Worm (Caenorhabditis elegans): ENCODE measurements around the gene F36H5.9.

F36H5.9 gene

DNA sequence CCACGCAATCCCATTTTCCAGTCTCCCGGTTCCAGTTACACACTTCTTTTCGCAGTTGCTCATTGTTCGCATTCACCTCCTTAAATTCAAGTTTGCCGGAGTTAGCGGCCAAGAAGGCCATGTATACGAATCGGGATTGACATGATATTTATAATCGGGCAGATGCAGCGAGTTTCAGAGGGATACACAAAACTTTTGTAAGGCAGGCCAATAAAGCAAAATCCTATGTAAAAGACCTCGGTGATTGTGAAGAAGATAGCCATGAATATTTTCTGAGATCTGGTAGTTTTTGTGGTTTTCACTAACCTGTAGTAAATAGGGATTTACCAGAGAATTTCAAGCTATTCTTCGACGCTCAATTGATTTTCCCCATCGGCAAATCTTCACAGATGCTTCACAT is 13.8 kb upstream of the F36H5.9 start:
- no peak for TF ChIP-seq tbx-37 (GFP tag; conservative IDR thresholded peaks at IDR 0.05)

DNA sequence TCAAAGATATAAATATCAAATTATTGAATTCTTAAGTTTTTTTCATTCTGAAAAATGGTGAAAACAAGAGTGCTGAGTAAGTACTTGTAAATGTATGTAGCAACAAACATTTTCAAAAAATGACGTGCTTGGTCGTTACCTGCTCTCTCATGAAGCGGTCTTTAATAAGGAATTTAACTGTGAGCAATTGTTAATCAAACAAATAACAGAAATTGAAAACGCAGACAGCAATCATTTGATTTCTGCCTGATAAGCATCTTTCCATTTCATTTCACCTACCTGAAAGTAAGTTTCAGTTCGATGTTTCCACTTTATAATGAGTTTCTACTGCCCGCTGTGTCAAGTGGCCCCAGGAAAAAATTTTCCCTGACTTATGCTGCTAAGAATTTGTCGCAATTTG is 10.2 kb upstream of the F36H5.9 start, which contains the start of gene math-28:
TSS of gene math-28 (plus strand) at position 301 of the 400 bp plus-strand sequence.
- TF ChIP-seq tbx-37 (GFP tag; conservative IDR thresholded peaks at IDR 0.05) (no peak), ama-1 (optimal IDR thresholded peaks at IDR 0.05) (no peak), flt-1 (GFP tag; IDR thresholded peaks at IDR 0.05) (no peak), ceh-13 (GFP tag; optimal IDR thresholded peaks at IDR 0.05) (no peak), hmbx-1 (tag; optimal IDR thresholded peaks at IDR 0.05) (no peak), ets-7 (tag; optimal IDR thresholded peaks at IDR 0.05) (no peak), aly-1 (tag; optimal IDR thresholded peaks at IDR 0.05) (no peak), pes-1 (GFP tag; IDR thresholded peaks at IDR 0.05) (no peak), scrt-1 (GFP tag; IDR thresholded peaks at IDR 0.05) (no peak)

DNA sequence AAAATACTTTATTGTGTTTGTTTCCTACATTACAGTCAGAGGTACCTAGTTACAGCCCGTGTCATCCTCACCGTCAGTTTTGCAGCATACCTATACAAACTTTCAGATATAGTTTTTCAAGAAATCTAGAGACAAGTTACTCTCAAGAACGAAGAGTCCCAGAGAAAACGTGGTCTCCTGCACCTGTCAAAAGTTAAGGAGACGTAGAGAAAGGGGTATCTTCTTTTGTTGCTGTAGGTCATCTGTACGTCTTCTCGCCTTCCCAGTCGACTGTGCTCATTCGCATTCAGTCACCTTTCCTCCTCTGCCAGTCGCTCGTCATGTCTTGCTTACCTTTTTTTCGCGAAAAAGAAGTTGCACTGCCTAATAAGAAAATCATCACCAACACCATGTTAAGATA is 8.7 kb upstream of the F36H5.9 start, which contains the start of gene F36H5.4:
TSS of gene F36H5.4 (plus strand) at position 301 of the 400 bp plus-strand sequence.
- TF ChIP-seq flt-1 (GFP tag; IDR thresholded peaks at IDR 0.05) (no peak), ama-1 (optimal IDR thresholded peaks at IDR 0.05) (no peak), tra-4 (tag; optimal IDR thresholded peaks at IDR 0.05) (no peak), F13C5.2 (tag; optimal IDR thresholded peaks at IDR 0.05) (no peak), tbx-37 (GFP tag; conservative IDR thresholded peaks at IDR 0.05) (no peak), pes-1 (GFP tag; IDR thresholded peaks at IDR 0.05) (no peak), hmg-4 (GFP tag; optimal IDR thresholded peaks at IDR 0.05) (no peak), hmbx-1 (tag; optimal IDR thresholded peaks at IDR 0.05) (no peak), ets-7 (tag; optimal IDR thresholded peaks at IDR 0.05) (no peak), aly-1 (tag; optimal IDR thresholded peaks at IDR 0.05) (no peak), hnd-1 (tag; optimal IDR thresholded peaks at IDR 0.05) (no peak), sea-1 (GFP tag; conservative IDR thresholded peaks at IDR 0.05) (no peak), B0310.2 (tag; optimal IDR thresholded peaks at IDR 0.05) (no peak), scrt-1 (GFP tag; IDR thresholded peaks at IDR 0.05) (no peak), ceh-36 (tag; optimal IDR thresholded peaks at IDR 0.05) (no peak), ceh-13 (GFP tag; optimal IDR thresholded peaks at IDR 0.05) (no peak), tbx-11 (GFP tag; IDR thresholded peaks at IDR 0.05) (no peak)

DNA sequence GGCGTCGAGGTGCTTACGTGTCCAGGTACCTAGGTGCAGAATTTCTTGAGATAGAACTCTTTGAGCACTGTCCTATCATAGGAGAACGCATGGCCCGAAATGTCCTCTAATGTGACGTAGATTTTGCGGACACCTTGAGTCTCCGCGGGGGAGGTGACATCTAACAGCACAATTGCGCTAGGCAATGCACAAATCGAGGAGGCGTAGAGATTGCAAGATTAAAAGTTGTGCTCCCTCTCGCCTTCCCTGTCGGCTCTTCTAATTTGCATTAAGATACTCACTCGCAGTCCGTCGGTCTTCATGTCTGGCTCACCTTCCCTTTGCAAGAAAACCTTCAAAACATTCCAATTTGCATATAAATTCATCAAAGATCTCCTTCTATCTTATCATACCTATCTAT is 6.7 kb upstream of the F36H5.9 start, which contains the start of gene F36H5.18:
TSS of gene F36H5.18 (plus strand) at position 301 of the 400 bp plus-strand sequence.
- TF ChIP-seq tra-4 (tag; optimal IDR thresholded peaks at IDR 0.05) (no peak), tbx-37 (GFP tag; conservative IDR thresholded peaks at IDR 0.05) (no peak), F13C5.2 (tag; optimal IDR thresholded peaks at IDR 0.05) (no peak), hmbx-1 (tag; optimal IDR thresholded peaks at IDR 0.05) (no peak), hnd-1 (tag; optimal IDR thresholded peaks at IDR 0.05) (no peak)

DNA sequence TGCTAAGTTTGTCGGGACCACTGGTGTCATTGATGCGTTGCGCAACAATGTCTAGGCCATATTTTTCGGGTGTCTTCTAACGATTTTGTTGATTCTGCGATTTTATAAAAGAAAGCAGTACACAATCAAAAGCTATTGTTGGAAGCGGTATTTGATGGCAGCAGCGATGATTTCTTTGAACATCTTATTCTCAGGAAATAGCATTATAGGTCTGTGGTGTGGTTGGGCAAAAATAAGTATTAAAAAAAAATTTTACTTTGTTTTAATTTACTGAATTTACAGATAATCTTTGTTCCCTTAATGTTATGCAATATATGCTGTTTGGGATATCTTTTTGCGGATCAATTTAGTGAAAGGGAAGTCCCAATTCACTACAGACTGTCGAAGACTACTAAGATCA is 4.1 kb upstream of the F36H5.9 start, which contains the start of gene F36H5.10:
TSS of gene F36H5.10 (plus strand) at position 301 of the 400 bp plus-strand sequence.
- TF ChIP-seq pes-1 (GFP tag; IDR thresholded peaks at IDR 0.05) (no peak), tbx-37 (GFP tag; conservative IDR thresholded peaks at IDR 0.05) (no peak), ceh-36 (tag; optimal IDR thresholded peaks at IDR 0.05) (no peak), ets-7 (tag; optimal IDR thresholded peaks at IDR 0.05) (no peak), sea-1 (GFP tag; conservative IDR thresholded peaks at IDR 0.05) (no peak), tbx-11 (GFP tag; IDR thresholded peaks at IDR 0.05) (no peak), ceh-13 (GFP tag; optimal IDR thresholded peaks at IDR 0.05) (no peak), scrt-1 (GFP tag; IDR thresholded peaks at IDR 0.05) (no peak), F13C5.2 (tag; optimal IDR thresholded peaks at IDR 0.05) (no peak), ama-1 (optimal IDR thresholded peaks at IDR 0.05) (no peak), aly-1 (tag; optimal IDR thresholded peaks at IDR 0.05) (no peak), flt-1 (GFP tag; IDR thresholded peaks at IDR 0.05) (no peak), hmg-4 (GFP tag; optimal IDR thresholded peaks at IDR 0.05) (no peak), tra-4 (tag; optimal IDR thresholded peaks at IDR 0.05) (no peak), hnd-1 (tag; optimal IDR thresholded peaks at IDR 0.05) (no peak), hmbx-1 (tag; optimal IDR thresholded peaks at IDR 0.05) (no peak), B0310.2 (tag; optimal IDR thresholded peaks at IDR 0.05) (no peak)

DNA sequence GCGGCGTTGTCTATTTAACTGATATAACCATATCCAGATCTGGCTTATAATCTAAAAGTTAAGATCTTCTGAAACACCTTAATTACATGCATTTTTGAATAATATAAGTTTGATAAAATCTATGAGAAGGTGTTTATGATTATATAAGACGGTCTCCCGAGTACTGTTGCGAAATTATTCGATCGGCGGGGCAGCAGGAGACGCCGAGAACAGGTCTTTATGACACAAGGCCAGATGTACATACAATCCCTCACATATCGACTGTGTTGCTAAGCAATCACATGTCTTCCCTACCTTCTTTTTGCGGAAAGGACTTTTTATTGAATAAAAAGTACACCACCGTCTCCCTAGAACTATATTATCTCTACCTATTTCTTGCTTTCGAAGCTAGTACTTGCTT is 3.7 kb upstream of the F36H5.9 start, which contains the start of gene fbxb-53:
TSS of gene fbxb-53 (plus strand) at position 301 of the 400 bp plus-strand sequence.
- TF ChIP-seq hnd-1 (tag; optimal IDR thresholded peaks at IDR 0.05) (no peak), tbx-37 (GFP tag; conservative IDR thresholded peaks at IDR 0.05) (no peak), ceh-36 (tag; optimal IDR thresholded peaks at IDR 0.05) (no peak), B0310.2 (tag; optimal IDR thresholded peaks at IDR 0.05) (no peak), F13C5.2 (tag; optimal IDR thresholded peaks at IDR 0.05) (no peak), aly-1 (tag; optimal IDR thresholded peaks at IDR 0.05) (no peak)

DNA sequence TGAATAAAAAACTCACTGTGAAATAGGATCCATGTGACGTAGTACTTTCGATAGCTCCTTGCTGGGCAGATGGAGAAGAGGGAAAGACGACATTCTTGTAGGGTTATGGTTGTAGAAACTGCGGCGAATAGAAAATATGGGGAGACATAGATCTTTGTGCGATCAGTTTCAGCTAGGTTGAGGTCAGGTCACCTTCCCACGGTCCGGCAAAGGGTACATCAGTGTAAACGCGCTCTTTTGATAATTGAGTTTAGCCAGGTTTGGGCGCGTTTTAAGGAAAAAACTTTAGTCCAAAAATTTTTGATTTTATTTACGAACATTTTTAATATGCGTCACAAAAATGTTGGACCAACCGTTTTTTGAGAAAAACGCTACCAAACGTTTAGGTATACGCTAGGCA is 3.2 kb upstream of the F36H5.9 start, which contains the start of gene F36H5.17:
TSS of gene F36H5.17 (minus strand) at position 101 of the 400 bp plus-strand sequence.
- TF ChIP-seq tbx-11 (GFP tag; IDR thresholded peaks at IDR 0.05) = no peak

DNA sequence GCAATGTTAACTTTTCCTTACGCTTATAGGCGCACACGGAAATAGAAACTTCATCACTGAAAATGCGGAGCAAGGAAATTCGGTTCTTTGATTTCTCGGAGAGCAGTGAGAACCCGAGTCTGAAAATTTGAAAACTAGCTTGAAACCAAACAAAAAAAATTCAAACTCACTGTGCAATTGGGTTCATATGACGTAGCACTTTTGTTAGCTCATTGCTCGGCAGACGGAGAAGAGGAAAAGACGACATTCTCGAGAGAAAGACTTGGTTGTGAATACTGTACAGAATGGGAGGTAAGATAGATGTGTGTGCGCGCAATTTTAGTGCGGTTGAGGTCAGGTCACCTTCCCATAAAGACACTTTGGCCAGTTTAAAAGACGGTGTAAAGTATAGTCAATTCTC is 2.5 kb downstream of the F36H5.9 start, which contains the start of the genes F36H5.13 and F36H5.8:
TSS of gene F36H5.13 (minus strand) at position 101 of the 400 bp plus-strand sequence.
TSS of gene F36H5.8 (minus strand) at position 274 of the 400 bp plus-strand sequence.
- TF ChIP-seq F13C5.2 (tag; optimal IDR thresholded peaks at IDR 0.05) (no peak), sea-1 (GFP tag; conservative IDR thresholded peaks at IDR 0.05) (no peak), tbx-37 (GFP tag; conservative IDR thresholded peaks at IDR 0.05) (no peak), ets-7 (tag; optimal IDR thresholded peaks at IDR 0.05) (no peak), ceh-36 (tag; optimal IDR thresholded peaks at IDR 0.05) (no peak), tra-4 (tag; optimal IDR thresholded peaks at IDR 0.05) (no peak), hmbx-1 (tag; optimal IDR thresholded peaks at IDR 0.05) (no peak), hmg-4 (GFP tag; optimal IDR thresholded peaks at IDR 0.05) (no peak), flt-1 (GFP tag; IDR thresholded peaks at IDR 0.05) (no peak), ama-1 (optimal IDR thresholded peaks at IDR 0.05) (no peak), aly-1 (tag; optimal IDR thresholded peaks at IDR 0.05) (no peak), tbx-11 (GFP tag; IDR thresholded peaks at IDR 0.05) (no peak), pes-1 (GFP tag; IDR thresholded peaks at IDR 0.05) (no peak), hnd-1 (tag; optimal IDR thresholded peaks at IDR 0.05) (no peak), ceh-13 (GFP tag; optimal IDR thresholded peaks at IDR 0.05) (no peak), scrt-1 (GFP tag; IDR thresholded peaks at IDR 0.05) (no peak), B0310.2 (tag; optimal IDR thresholded peaks at IDR 0.05) (no peak)
